Worm (Caenorhabditis elegans) whole organism, L3 larva: Measurements from ENCODE around the gene K06A4.6.

Experiments used
- R02D3.7 ChIP-seq: fragments of 150-350 bp; optimal IDR thresholded peaks from 2 replicates; lab custom pipeline; 2014; ENCODE audit warnings: missing biosample characterization, missing genetic modification characterization
- ama-1 ChIP-seq: fragments of 150-350 bp; optimal IDR thresholded peaks from 2 replicates; lab custom pipeline; 2018
- ceh-28 ChIP-seq: fragments of 150-350 bp; optimal IDR thresholded peaks from 2 replicates; lab custom pipeline; 2014; ENCODE audit warnings: missing biosample characterization, missing genetic modification reagents, missing genetic modification characterization
- ceh-82 ChIP-seq: fragments of 150-350 bp; optimal IDR thresholded peaks from 2 replicates; lab custom pipeline; 2014; ENCODE audit warnings: missing biosample characterization, missing genetic modification characterization
- daf-12 ChIP-seq: fragments of 150-350 bp; optimal IDR thresholded peaks from 2 replicates; lab custom pipeline; 2014; ENCODE audit warnings: missing biosample characterization, missing genetic modification reagents, missing genetic modification characterization
- egl-5 ChIP-seq: fragments of 150-350 bp; optimal IDR thresholded peaks from 2 replicates; lab custom pipeline; 2017; ENCODE audit warnings: missing biosample characterization, missing genetic modification reagents, missing genetic modification characterization, inconsistent platforms
- elt-1 ChIP-seq: fragments of 150-350 bp; optimal IDR thresholded peaks from 2 replicates; lab custom pipeline; 2014; ENCODE audit warnings: missing biosample characterization, missing genetic modification characterization
- elt-2 ChIP-seq: sonication (generic microtip); optimal IDR thresholded peaks from 2 replicates; lab custom pipeline; 2016; ENCODE audit warnings: missing genetic modification reagents, mild to moderate bottlenecking, missing genetic modification characterization, missing compliant biosample characterization
- elt-3 ChIP-seq, 3 experiments: fragments of 150-350 bp in 1 of 3; sonication (generic microtip) in 2 of 3; optimal IDR thresholded peaks; 2 replicates in 2 of 3; 4 replicates in 1 of 3; lab custom pipeline; 2014 to 2017; ENCODE audit warnings: missing biosample characterization in 3 of 3, missing genetic modification characterization in 3 of 3
- fkh-10 ChIP-seq: sonication (generic microtip); optimal IDR thresholded peaks from 2 replicates; lab custom pipeline; 2017; ENCODE audit warnings: missing biosample characterization, missing genetic modification reagents, missing genetic modification characterization
- fkh-2 ChIP-seq: fragments of 150-350 bp; optimal IDR thresholded peaks from 2 replicates; lab custom pipeline; 2014; ENCODE audit warnings: missing biosample characterization, missing genetic modification reagents, missing genetic modification characterization
- hmg-11 ChIP-seq: sonication (generic microtip); optimal IDR thresholded peaks from 2 replicates; lab custom pipeline; 2016; ENCODE audit warnings: missing genetic modification characterization, missing compliant biosample characterization
- jun-1 ChIP-seq: fragments of 150-350 bp; optimal IDR thresholded peaks from 2 replicates; lab custom pipeline; 2014; ENCODE audit warnings: missing biosample characterization, missing genetic modification reagents, missing genetic modification characterization
- lin-15B ChIP-seq: fragments of 150-350 bp; optimal IDR thresholded peaks from 2 replicates; lab custom pipeline; 2014; ENCODE audit warnings: missing biosample characterization, missing genetic modification characterization
- lsy-12 ChIP-seq: sonication (generic microtip); optimal IDR thresholded peaks from 2 replicates; lab custom pipeline; 2016; ENCODE audit warnings: mild to moderate bottlenecking, missing genetic modification characterization, missing compliant biosample characterization
- nfya-1 ChIP-seq: sonication (generic microtip); optimal IDR thresholded peaks from 2 replicates; lab custom pipeline; 2017; ENCODE audit warnings: missing genetic modification characterization, mild to moderate bottlenecking, missing compliant biosample characterization, antibody characterized with exemption, moderate library complexity; ENCODE audit not compliant: insufficient read depth
- nhr-23 ChIP-seq: fragments of 150-350 bp; optimal IDR thresholded peaks from 2 replicates; lab custom pipeline; 2014; ENCODE audit warnings: missing biosample characterization, missing genetic modification reagents, missing genetic modification characterization
- nhr-25 ChIP-seq: sonication (generic microtip); optimal IDR thresholded peaks from 2 replicates; lab custom pipeline; 2017; ENCODE audit warnings: missing biosample characterization, missing genetic modification characterization
- nhr-43 ChIP-seq: sonication (generic microtip); optimal IDR thresholded peaks from 2 replicates; lab custom pipeline; 2016; ENCODE audit warnings: mild to moderate bottlenecking, missing genetic modification characterization, missing compliant biosample characterization; ENCODE audit not compliant: poor library complexity, severe bottlenecking
- nhr-67 ChIP-seq: fragments of 150-350 bp; optimal IDR thresholded peaks from 2 replicates; lab custom pipeline; 2014; ENCODE audit warnings: missing biosample characterization, missing genetic modification characterization
- nhr-76 ChIP-seq: fragments of 150-350 bp; sonication (generic microtip); optimal IDR thresholded peaks from 5 replicates; lab custom pipeline; 2014; ENCODE audit warnings: missing biosample characterization, missing genetic modification characterization
- nhr-77 ChIP-seq: fragments of 150-350 bp; optimal IDR thresholded peaks from 2 replicates; lab custom pipeline; 2014; ENCODE audit warnings: missing biosample characterization, missing genetic modification characterization
- pha-4 ChIP-seq: fragments of 150-350 bp; optimal IDR thresholded peaks from 2 replicates; lab custom pipeline; 2014; ENCODE audit warnings: missing biosample characterization, missing genetic modification reagents, missing genetic modification characterization
- pqm-1 ChIP-seq: fragments of 150-350 bp; optimal IDR thresholded peaks from 2 replicates; lab custom pipeline; 2017; ENCODE audit warnings: missing biosample characterization, missing genetic modification characterization, inconsistent platforms
- skn-1 ChIP-seq: fragments of 150-350 bp; optimal IDR thresholded peaks from 2 replicates; lab custom pipeline; 2014; ENCODE audit warnings: missing biosample characterization, missing genetic modification characterization
- snpc-4 ChIP-seq: fragments of 150-350 bp; optimal IDR thresholded peaks from 2 replicates; lab custom pipeline; 2014; ENCODE audit warnings: missing biosample characterization, missing genetic modification characterization
- unc-39 ChIP-seq: sonication (generic microtip); optimal IDR thresholded peaks from 4 replicates; lab custom pipeline; 2017; ENCODE audit warnings: missing biosample characterization, missing genetic modification characterization
- unc-62 ChIP-seq: fragments of 150-350 bp; sonication (generic microtip); optimal IDR thresholded peaks from 4 replicates; lab custom pipeline; 2014; ENCODE audit warnings: missing biosample characterization, missing genetic modification reagents, missing genetic modification characterization
- zag-1 ChIP-seq: fragments of 150-350 bp; optimal IDR thresholded peaks from 2 replicates; lab custom pipeline; 2014; ENCODE audit warnings: missing biosample characterization, missing genetic modification characterization
- ztf-4 ChIP-seq: fragments of 150-350 bp; optimal IDR thresholded peaks from 2 replicates; lab custom pipeline; 2014; ENCODE audit warnings: missing biosample characterization, missing genetic modification characterization

The K06A4.6 gene

ce11 chrV:9518832-9519231 is 38.4 kb upstream of the K06A4.6 start, which contains the start of gene C50F4.8:
C50F4.8 (minus strand) TSS chrV:9518859.
- TF ChIP-seq elt-2 (tag; lab: Kevin White, UChicago) = no peak
- TF ChIP-seq ama-1 (lab: Kevin White, UChicago) = peak; percentile 37
- peak; percentile 55 for TF ChIP-seq nhr-23 (tag; lab: Kevin White, UChicago)

ce11 chrV:9516280-9516679 is 35.8 kb upstream of the K06A4.6 start:
- TF ChIP-seq lsy-12 (tag; lab: Kevin White, UChicago) (peak; percentile 20), skn-1 (tag; lab: Kevin White, UChicago) (no peak), jun-1 (tag; lab: Kevin White, UChicago) (peak; percentile 69), zag-1 (no peak), ceh-28 (no peak), snpc-4 (no peak), pqm-1 (tag; lab: Kevin White, UChicago) (peak; percentile 88), nhr-23 (tag; lab: Kevin White, UChicago) (peak; percentile 86), nhr-43 (tag; lab: Kevin White, UChicago) (peak; percentile 68), elt-3 (tag; optimal IDR thresholded peaks at IDR 0.05; lab: Kevin White, UChicago) (peak in 2 of 3 experiments; percentile 41 to 56), daf-12 (tag; lab: Kevin White, UChicago) (no peak), nfya-1 (tag; lab: Kevin White, UChicago) (no peak), fkh-10 (GFP tag; lab: Kevin White, UChicago) (no peak), elt-2 (tag; lab: Kevin White, UChicago) (peak; percentile 51), nhr-25 (peak; percentile 26), pha-4 (tag; lab: Kevin White, UChicago) (no peak)

- peak; percentile 23 for TF ChIP-seq fkh-10 (GFP tag; lab: Kevin White, UChicago)
- TF ChIP-seq egl-5 (tag; lab: Kevin White, UChicago) = no peak
- TF ChIP-seq ceh-82 (tag; lab: Kevin White, UChicago) = no peak
- TF ChIP-seq nfya-1 (tag; lab: Kevin White, UChicago) = peak; percentile 45
- TF ChIP-seq elt-2 (tag; lab: Kevin White, UChicago) = peak; percentile 7
- TF ChIP-seq pha-4 (tag; lab: Kevin White, UChicago) = peak; percentile 73
- peak; percentile 46 for TF ChIP-seq snpc-4
- TF ChIP-seq jun-1 (tag; lab: Kevin White, UChicago) = peak; percentile 14
- no peak for TF ChIP-seq pqm-1 (tag; lab: Kevin White, UChicago)
- peak; percentile 30 for TF ChIP-seq lin-15B
- no peak for TF ChIP-seq unc-62 (GFP tag; lab: Kevin White, UChicago)
- peak; percentile 20 for TF ChIP-seq nhr-23 (tag; lab: Kevin White, UChicago)
- TF ChIP-seq hmg-11 = peak; percentile 28
- TF ChIP-seq, all 47 proteins: peak for 9
These were observed 33.1 kb upstream of the K06A4.6 start, which contains the start of gene eif-2Bdelta for ce11 chrV:9513590-9513989. eif-2Bdelta (plus strand) TSS chrV:9513824.

ce11 chrV:9509597-9509996 is 29.1 kb upstream of the K06A4.6 start:
- TF ChIP-seq nhr-25 = no peak
- TF ChIP-seq lsy-12 (tag; lab: Kevin White, UChicago) = no peak
- no peak for TF ChIP-seq nhr-76 (tag; lab: Kevin White, UChicago)
- TF ChIP-seq unc-39 = no peak
- TF ChIP-seq R02D3.7 (tag; lab: Kevin White, UChicago) = no peak
- TF ChIP-seq fkh-2 (tag; lab: Kevin White, UChicago) = no peak
- TF ChIP-seq nhr-77 (tag; lab: Kevin White, UChicago) = no peak
- TF ChIP-seq nhr-43 (tag; lab: Kevin White, UChicago) = no peak
- no peak for TF ChIP-seq ztf-4 (tag; lab: Kevin White, UChicago)
- TF ChIP-seq, all 47 proteins: peak for 0

ce11 chrV:9507742-9508141 is 27.3 kb upstream of the K06A4.6 start, which contains the start of gene acs-14:
acs-14 (plus strand) TSS chrV:9508132.
- no peak for TF ChIP-seq R02D3.7 (tag; lab: Kevin White, UChicago)
- no peak for TF ChIP-seq lsy-12 (tag; lab: Kevin White, UChicago)
- no peak for TF ChIP-seq nhr-67 (tag; lab: Kevin White, UChicago)
- TF ChIP-seq fkh-10 (GFP tag; lab: Kevin White, UChicago) = no peak
- peak; percentile 1 for TF ChIP-seq pha-4 (tag; lab: Kevin White, UChicago)
- no peak for TF ChIP-seq ceh-82 (tag; lab: Kevin White, UChicago)
- no peak for TF ChIP-seq unc-62 (GFP tag; lab: Kevin White, UChicago)
- no peak for TF ChIP-seq elt-1 (tag; lab: Kevin White, UChicago)
- TF ChIP-seq elt-2 (tag; lab: Kevin White, UChicago) = peak; percentile 67
- no peak for TF ChIP-seq nhr-76 (tag; lab: Kevin White, UChicago)
